Worm (Caenorhabditis elegans) whole organism, young adult: ENCODE data around the gene srh-22.

Experiments
- B0261.1 ChIP-seq: sonication (generic microtip); optimal IDR thresholded peaks from 2 replicates; lab custom pipeline; 2016; ENCODE audit warnings: mild to moderate bottlenecking, missing genetic modification characterization, moderate library complexity, missing compliant biosample characterization
- C17E4.6 ChIP-seq: fragments of 200-800 bp; sonication (Bioruptor generic); IDR thresholded peaks from 2 replicates; pipeline ENCODE4 v1.3.6; 2022; ENCODE audit warnings: missing genetic modification reagents, missing genetic modification characterization, missing compliant biosample characterization
- F37B4.10 ChIP-seq: fragments of 200-800 bp; sonication (Bioruptor generic); IDR thresholded peaks from 2 replicates; pipeline ENCODE4 v1.3.6; 2022; ENCODE audit warnings: missing genetic modification characterization, missing compliant biosample characterization
- F39B2.1 ChIP-seq: fragments of 200-800 bp; sonication (Bioruptor generic); IDR thresholded peaks from 2 replicates; pipeline ENCODE4 v1.3.6; 2022; ENCODE audit warnings: missing genetic modification reagents, missing genetic modification characterization, missing compliant biosample characterization
- F57A8.1 ChIP-seq: fragments of 200-800 bp; sonication (Bioruptor generic); optimal IDR thresholded peaks from 2 replicates; lab custom pipeline; 2018; ENCODE audit warnings: mild to moderate bottlenecking, missing genetic modification characterization, moderate library complexity, missing compliant biosample characterization
- F57C9.4 ChIP-seq: sonication (generic microtip); optimal IDR thresholded peaks from 2 replicates; lab custom pipeline; 2017; ENCODE audit warnings: mild to moderate bottlenecking, missing genetic modification characterization, missing compliant biosample characterization
- T07F8.4 ChIP-seq: sonication (generic microtip); optimal IDR thresholded peaks from 2 replicates; lab custom pipeline; 2016; ENCODE audit warnings: mild to moderate bottlenecking, missing genetic modification characterization, moderate library complexity, missing compliant biosample characterization
- T26A5.8 ChIP-seq: sonication (generic microtip); optimal IDR thresholded peaks from 2 replicates; lab custom pipeline; 2016; ENCODE audit warnings: missing genetic modification characterization, missing compliant biosample characterization
- Y53F4B.3 ChIP-seq: fragments of 200-800 bp; sonication (Bioruptor generic); IDR thresholded peaks from 2 replicates; pipeline ENCODE4 v1.3.6; 2022; ENCODE audit warnings: missing genetic modification reagents, missing genetic modification characterization, missing compliant biosample characterization
- Y56A3A.18 ChIP-seq: fragments of 200-800 bp; sonication (Bioruptor generic); IDR thresholded peaks from 2 replicates; pipeline ENCODE4 v1.3.6; 2022; ENCODE audit warnings: missing genetic modification reagents, missing genetic modification characterization, missing compliant biosample characterization
- Y79H2A.3 ChIP-seq: fragments of 200-800 bp; sonication (Bioruptor generic); conservative IDR thresholded peaks from 2 replicates; pipeline ENCODE4 v1.3.6; 2022; ENCODE audit warnings: missing genetic modification reagents, missing genetic modification characterization, missing compliant biosample characterization
- ama-1 ChIP-seq, 3 experiments: fragments of 150-350 bp in 1 of 3; sonication (generic microtip) in 2 of 3; optimal IDR thresholded peaks; 2 replicates each; lab custom pipeline; 2014 to 2018; ENCODE audit warnings: missing biosample characterization in 2 of 3, missing genetic modification characterization in 2 of 3, missing genetic modification reagents in 2 of 3
- aptf-3 ChIP-seq: fragments of 200-800 bp; sonication (Bioruptor generic); IDR thresholded peaks from 2 replicates; pipeline ENCODE4 v1.3.6; 2022; ENCODE audit warnings: missing genetic modification characterization, missing compliant biosample characterization
- attf-3 ChIP-seq: fragments of 200-800 bp; sonication (Bioruptor generic); conservative IDR thresholded peaks from 2 replicates; pipeline ENCODE4 v1.3.6; 2022; ENCODE audit warnings: missing genetic modification reagents, missing genetic modification characterization, missing compliant biosample characterization
- attf-5 ChIP-seq: fragments of 200-800 bp; sonication (Bioruptor generic); optimal IDR thresholded peaks from 2 replicates; lab custom pipeline; 2018; ENCODE audit warnings: mild to moderate bottlenecking, missing genetic modification characterization, missing compliant biosample characterization
- bed-2 ChIP-seq: fragments of 200-800 bp; sonication (Bioruptor generic); IDR thresholded peaks from 2 replicates; pipeline ENCODE4 v1.3.6; 2022; ENCODE audit warnings: missing genetic modification reagents, missing genetic modification characterization, missing compliant biosample characterization
- ceh-27 ChIP-seq: fragments of 200-800 bp; sonication (Bioruptor generic); optimal IDR thresholded peaks from 2 replicates; lab custom pipeline; 2018; ENCODE audit warnings: mild to moderate bottlenecking, missing genetic modification characterization, moderate library complexity, missing compliant biosample characterization
- ceh-40 ChIP-seq: fragments of 200-800 bp; sonication (Bioruptor generic); IDR thresholded peaks from 2 replicates; pipeline ENCODE4 v1.3.6; 2022; ENCODE audit warnings: missing genetic modification characterization, missing compliant biosample characterization
- chd-7 ChIP-seq: sonication (generic microtip); optimal IDR thresholded peaks from 2 replicates; lab custom pipeline; 2016; ENCODE audit warnings: mild to moderate bottlenecking, missing genetic modification characterization, moderate library complexity, missing compliant biosample characterization
- hsf-1 ChIP-seq: fragments of 200-800 bp; sonication (Bioruptor generic); IDR thresholded peaks from 2 replicates; pipeline ENCODE4 v1.3.6; 2022; ENCODE audit warnings: missing genetic modification reagents, missing genetic modification characterization, missing compliant biosample characterization
- lir-1 ChIP-seq: fragments of 200-800 bp; sonication (Bioruptor generic); conservative IDR thresholded peaks from 2 replicates; pipeline ENCODE4 v1.3.6; 2022; ENCODE audit warnings: missing genetic modification reagents, missing genetic modification characterization, missing compliant biosample characterization
- madf-10 ChIP-seq: sonication (generic microtip); optimal IDR thresholded peaks from 2 replicates; lab custom pipeline; 2016; ENCODE audit warnings: mild to moderate bottlenecking, missing genetic modification characterization, missing compliant biosample characterization
- mcd-1 ChIP-seq: fragments of 200-800 bp; sonication (Bioruptor generic); IDR thresholded peaks from 2 replicates; pipeline ENCODE4 v1.3.6; 2022; ENCODE audit warnings: missing genetic modification reagents, missing genetic modification characterization, missing compliant biosample characterization
- mel-28 ChIP-seq: sonication (generic microtip); optimal IDR thresholded peaks from 2 replicates; lab custom pipeline; 2016; ENCODE audit warnings: borderline replicate concordance, mild to moderate bottlenecking, missing genetic modification characterization, missing compliant biosample characterization
- nfya-1 ChIP-seq: sonication (generic microtip); optimal IDR thresholded peaks from 2 replicates; lab custom pipeline; 2017; ENCODE audit warnings: antibody characterized with exemption, missing compliant biosample characterization, missing genetic modification characterization, borderline replicate concordance; ENCODE audit not compliant: insufficient read depth
- nhr-120 ChIP-seq: fragments of 200-800 bp; sonication (Bioruptor generic); IDR thresholded peaks from 2 replicates; pipeline ENCODE4 v1.3.6; 2022; ENCODE audit warnings: missing genetic modification characterization, missing compliant biosample characterization
- rcor-1 ChIP-seq: fragments of 200-800 bp; sonication (Bioruptor generic); IDR thresholded peaks from 2 replicates; pipeline ENCODE4 v1.3.6; 2022; ENCODE audit warnings: missing genetic modification reagents, missing genetic modification characterization, missing compliant biosample characterization
- repo-1 ChIP-seq: sonication (generic microtip); optimal IDR thresholded peaks from 2 replicates; lab custom pipeline; 2017; ENCODE audit warnings: mild to moderate bottlenecking, missing genetic modification characterization, missing compliant biosample characterization
- sdz-38 ChIP-seq: sonication (generic microtip); optimal IDR thresholded peaks from 2 replicates; lab custom pipeline; 2016; ENCODE audit warnings: missing genotype, missing genetic modification characterization, missing compliant biosample characterization
- sea-2 ChIP-seq: fragments of 200-800 bp; sonication (Bioruptor generic); IDR thresholded peaks from 2 replicates; pipeline ENCODE4 v1.3.6; 2022; ENCODE audit warnings: missing genetic modification characterization, missing compliant biosample characterization
- snpc-4 ChIP-seq, 5 experiments: fragments of 150-350 bp in 1 of 5; sonication (generic microtip) in 4 of 5; optimal IDR thresholded peaks; 2 replicates each; lab custom pipeline; 2014 to 2018; ENCODE audit warnings: missing genetic modification characterization in 5 of 5, missing biosample characterization in 3 of 5, antibody characterized with exemption in 2 of 5, mild to moderate bottlenecking in 2 of 5, missing compliant biosample characterization in 2 of 5, missing genotype in 2 of 5, moderate library complexity in 2 of 5, missing genetic modification reagents in 1 of 5
- tbp1 ChIP-seq: fragments of 200-800 bp; sonication (Bioruptor generic); optimal IDR thresholded peaks from 2 replicates; lab custom pipeline; 2018; ENCODE audit warnings: mild to moderate bottlenecking, missing genetic modification characterization, missing compliant biosample characterization
- tlf-1 ChIP-seq: fragments of 200-800 bp; sonication (Bioruptor generic); optimal IDR thresholded peaks from 2 replicates; lab custom pipeline; 2018; ENCODE audit warnings: mild to moderate bottlenecking, missing genetic modification characterization, missing compliant biosample characterization
- ztf-6 ChIP-seq: fragments of 200-800 bp; sonication (Bioruptor generic); IDR thresholded peaks from 2 replicates; pipeline ENCODE4 v1.3.6; 2022; ENCODE audit warnings: missing genetic modification reagents, missing genetic modification characterization, missing compliant biosample characterization

The srh-22 gene

DNA sequence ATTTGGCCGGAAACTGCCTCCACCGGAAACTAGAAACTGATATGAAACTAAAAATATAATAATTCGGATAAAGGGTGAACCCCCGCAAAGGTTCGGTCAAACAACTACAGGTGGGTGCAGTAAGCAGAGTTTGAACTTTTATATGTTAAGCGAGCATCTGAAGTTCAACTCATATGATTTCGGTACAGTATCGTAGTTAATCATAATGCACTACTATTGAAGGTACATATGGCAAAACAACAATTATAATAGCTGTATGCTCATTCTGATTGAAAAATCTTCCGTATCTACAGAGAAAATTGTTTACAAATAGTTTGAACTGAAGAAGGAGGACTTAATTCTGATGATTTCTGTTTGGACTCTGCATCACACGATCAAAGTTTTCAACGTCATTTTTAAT lies 11.1 kb downstream of the srh-22 start (continued):
- TF ChIP-seq B0261.1 (tag; lab: Kevin White, UChicago): no peak
- no peak for TF ChIP-seq tbp1 (GFP tag; lab: Kevin White, UChicago)
- TF ChIP-seq T26A5.8 (tag; lab: Kevin White, UChicago): no peak
- TF ChIP-seq, all 124 proteins: peak for 0

ce11 chrV:4934406-4934805 lies 12.3 kb downstream of the srh-22 start, which contains the start of gene catp-2:
Gene catp-2, plus strand, starts transcription at chrV:4934706.
- TF ChIP-seq snpc-4 (GFP tag; optimal IDR thresholded peaks at IDR 0.05; lab: Kevin White, UChicago): no peak
- no peak for TF ChIP-seq snpc-4 (tag; optimal IDR thresholded peaks at IDR 0.05; lab: Kevin White, UChicago)
- TF ChIP-seq F57C9.4 (tag; lab: Kevin White, UChicago): no peak
- TF ChIP-seq T07F8.4 (tag; lab: Kevin White, UChicago): no peak
- no peak for TF ChIP-seq C17E4.6 (GFP tag; lab: Robert Waterston, UW)
- no peak for TF ChIP-seq B0261.1 (tag; lab: Kevin White, UChicago)
- no peak for TF ChIP-seq ceh-40 (GFP tag; lab: Robert Waterston, UW)
- TF ChIP-seq tlf-1: no peak

- no peak for TF ChIP-seq F37B4.10 (GFP tag; lab: Robert Waterston, UW)
- no peak for TF ChIP-seq bed-2 (GFP tag; lab: Robert Waterston, UW)
- TF ChIP-seq nhr-120 (GFP tag; lab: Robert Waterston, UW): no peak
These were observed 13.0 kb downstream of the srh-22 start for ce11 chrV:4935096-4935495.

- TF ChIP-seq aptf-3 (no peak), F57A8.1 (GFP tag; lab: Kevin White, UChicago) (no peak), attf-5 (GFP tag; lab: Kevin White, UChicago) (no peak), ama-1 (optimal IDR thresholded peaks at IDR 0.05; lab: Kevin White, UChicago) (no peak), ama-1 (GFP tag; optimal IDR thresholded peaks at IDR 0.05; lab: Kevin White, UChicago) (no peak), Y53F4B.3 (GFP tag; lab: Robert Waterston, UW) (no peak), hsf-1 (no peak), repo-1 (tag; lab: Kevin White, UChicago) (no peak), nfya-1 (tag; lab: Kevin White, UChicago) (no peak)
These were observed 15.2 kb downstream of the srh-22 start for ce11 chrV:4937337-4937736.

- no peak for TF ChIP-seq attf-3 (GFP tag; lab: Robert Waterston, UW)
- no peak for TF ChIP-seq sdz-38 (tag; lab: Kevin White, UChicago)
- no peak for TF ChIP-seq ztf-6 (GFP tag; lab: Robert Waterston, UW)
- no peak for TF ChIP-seq F39B2.1 (GFP tag; lab: Robert Waterston, UW)
- no peak for TF ChIP-seq mel-28 (tag; lab: Kevin White, UChicago)
- no peak for TF ChIP-seq sea-2 (GFP tag; lab: Robert Waterston, UW)
- no peak for TF ChIP-seq bed-2 (GFP tag; lab: Robert Waterston, UW)
- TF ChIP-seq madf-10: no peak
- TF ChIP-seq chd-7 (tag; lab: Kevin White, UChicago): no peak
- TF ChIP-seq Y56A3A.18 (GFP tag; lab: Robert Waterston, UW): no peak
- TF ChIP-seq mcd-1 (GFP tag; lab: Robert Waterston, UW): no peak
- TF ChIP-seq Y79H2A.3 (GFP tag; lab: Robert Waterston, UW): no peak
- TF ChIP-seq rcor-1: no peak
- no peak for TF ChIP-seq lir-1 (GFP tag; lab: Robert Waterston, UW)
- TF ChIP-seq ceh-27 (GFP tag; lab: Kevin White, UChicago): no peak
These were observed 22.1 kb downstream of the srh-22 start, which contains the start of gene str-211 for ce11 chrV:4944219-4944618. Gene str-211, minus strand, starts transcription at chrV:4944319.
